Fruit fly (Drosophila melanogaster) whole organism, embryonic: Measurements from ENCODE around the gene Prx5.

Experiments used
- CG1024 ChIP-seq: fragments of 200-800 bp; sonication (Bioruptor generic); IDR thresholded peaks from 2 replicates; pipeline ENCODE4 v1.3.6; 2022; ENCODE audit warnings: missing biosample characterization, missing genetic modification characterization
- CG10959 ChIP-seq: fragments of 200-800 bp; sonication (Bioruptor generic); IDR thresholded peaks from 2 replicates; pipeline ENCODE4 v1.3.6; 2022; ENCODE audit warnings: missing biosample characterization, missing genetic modification characterization
- CG11723 ChIP-seq: fragments of 200-800 bp; sonication (Bioruptor generic); optimal IDR thresholded peaks from 2 replicates; lab custom pipeline; 2017; ENCODE audit warnings: missing biosample characterization, mild to moderate bottlenecking, missing genetic modification characterization
- CG13287 ChIP-seq: fragments of 200-800 bp; sonication (Bioruptor generic); IDR thresholded peaks from 2 replicates; pipeline ENCODE4 v1.3.6; 2022; ENCODE audit warnings: missing biosample characterization, missing genetic modification characterization; ENCODE audit not compliant: partially characterized antibody
- CG13424 ChIP-seq: fragments of 200-800 bp; sonication (Bioruptor generic); optimal IDR thresholded peaks from 2 replicates; lab custom pipeline; 2019; ENCODE audit warnings: missing biosample characterization, mild to moderate bottlenecking, missing genetic modification characterization, moderate library complexity
- CG15479 ChIP-seq: fragments of 200-800 bp; sonication (Bioruptor generic); optimal IDR thresholded peaks from 3 replicates; lab custom pipeline; 2019; ENCODE audit warnings: missing biosample characterization, mild to moderate bottlenecking, missing genetic modification characterization, moderate library complexity
- CG16779 ChIP-seq: fragments of 200-800 bp; sonication (Bioruptor generic); IDR thresholded peaks from 2 replicates; pipeline ENCODE4 v1.3.6; 2022; ENCODE audit warnings: missing biosample characterization, missing genetic modification characterization
- CG17328 ChIP-seq: fragments of 200-800 bp; sonication (Bioruptor generic); IDR thresholded peaks from 2 replicates; pipeline ENCODE4 v1.3.6; 2022; ENCODE audit warnings: missing biosample characterization, missing genetic modification characterization
- CG18764 ChIP-seq: fragments of 200-800 bp; sonication (Bioruptor generic); optimal IDR thresholded peaks from 3 replicates; lab custom pipeline; 2016; ENCODE audit warnings: missing biosample characterization, missing genetic modification characterization
- CG2202 ChIP-seq: fragments of 200-800 bp; sonication (Bioruptor generic); optimal IDR thresholded peaks from 2 replicates; lab custom pipeline; 2018; ENCODE audit warnings: missing biosample characterization, mild to moderate bottlenecking, missing genetic modification characterization
- CG3065 ChIP-seq: fragments of 200-800 bp; sonication (Bioruptor generic); optimal IDR thresholded peaks from 2 replicates; lab custom pipeline; 2016; ENCODE audit warnings: missing biosample characterization, missing genetic modification characterization
- CG43689 ChIP-seq: fragments of 200-800 bp; sonication (Bioruptor generic); IDR thresholded peaks from 2 replicates; pipeline ENCODE4 v1.3.6; 2022; ENCODE audit warnings: missing biosample characterization, missing genetic modification characterization
- CG4707 ChIP-seq: fragments of 200-800 bp; sonication (Bioruptor generic); optimal IDR thresholded peaks from 2 replicates; lab custom pipeline; 2018; ENCODE audit warnings: missing biosample characterization, mild to moderate bottlenecking, missing genetic modification characterization, moderate library complexity
- CG4854 ChIP-seq: fragments of 200-800 bp; sonication (Bioruptor generic); optimal IDR thresholded peaks from 2 replicates; lab custom pipeline; 2016; ENCODE audit warnings: missing biosample characterization, missing genetic modification characterization, inconsistent platforms
- CG5953 ChIP-seq: fragments of 200-800 bp; sonication (Bioruptor generic); IDR thresholded peaks from 2 replicates; pipeline ENCODE4 v1.3.6; 2022; ENCODE audit warnings: missing biosample characterization, missing genetic modification characterization
- CG6689 ChIP-seq: fragments of 200-800 bp; sonication (Bioruptor generic); IDR thresholded peaks from 2 replicates; pipeline ENCODE4 v1.3.6; 2022; ENCODE audit warnings: missing biosample characterization, missing genetic modification characterization
- CG8290 ChIP-seq, 3 experiments: fragments of 200-800 bp; sonication (Bioruptor generic); optimal IDR thresholded peaks; 2 replicates each; lab custom pipeline; 2016 to 2019; ENCODE audit warnings: missing biosample characterization in 3 of 3, missing genetic modification characterization in 3 of 3, mild to moderate bottlenecking in 2 of 3, moderate library complexity in 1 of 3
- CG8388 ChIP-seq: fragments of 200-800 bp; sonication (Bioruptor generic); optimal IDR thresholded peaks from 2 replicates; lab custom pipeline; 2019; ENCODE audit warnings: missing biosample characterization, mild to moderate bottlenecking, missing genetic modification characterization, moderate library complexity
- CTCF ChIP-seq: fragments of 200-800 bp; sonication (Bioruptor generic); optimal IDR thresholded peaks from 2 replicates; lab custom pipeline; 2017; ENCODE audit warnings: missing biosample characterization, mild to moderate bottlenecking, missing genetic modification characterization, moderate library complexity
- Fer1 ChIP-seq: fragments of 200-800 bp; sonication (Bioruptor generic); optimal IDR thresholded peaks from 2 replicates; lab custom pipeline; 2017; ENCODE audit warnings: missing biosample characterization, mild to moderate bottlenecking, missing genetic modification characterization
- H2.0 ChIP-seq: fragments of 200-800 bp; sonication (Bioruptor generic); IDR thresholded peaks from 2 replicates; pipeline ENCODE4 v1.3.6; 2022; ENCODE audit warnings: missing biosample characterization, missing genetic modification characterization
- HmgZ ChIP-seq: fragments of 200-800 bp; sonication (Bioruptor generic); optimal IDR thresholded peaks from 2 replicates; lab custom pipeline; 2018; ENCODE audit warnings: missing biosample characterization, mild to moderate bottlenecking, missing genetic modification characterization
- Lhr ChIP-seq: fragments of 200-800 bp; sonication (Bioruptor generic); optimal IDR thresholded peaks from 3 replicates; lab custom pipeline; 2017; ENCODE audit warnings: mild to moderate bottlenecking, missing biosample characterization, missing genetic modification reagents, missing genetic modification characterization
- Lim3 ChIP-seq: fragments of 200-800 bp; sonication (Bioruptor generic); IDR thresholded peaks from 2 replicates; pipeline ENCODE4 v1.3.6; 2022; ENCODE audit warnings: missing biosample characterization, missing genetic modification characterization
- Lpt ChIP-seq: fragments of >200 bp; optimal IDR thresholded peaks from 2 replicates; lab custom pipeline; 2018; ENCODE audit warnings: missing biosample characterization, missing genetic modification characterization
- Med ChIP-seq: fragments of 200-800 bp; sonication (Bioruptor generic); peaks from one replicate; lab custom pipeline; 2016; ENCODE audit warnings: missing biosample characterization, missing genetic modification characterization, mild to moderate bottlenecking, inconsistent platforms, moderate library complexity
- Meics ChIP-seq: fragments of 200-800 bp; sonication (Bioruptor generic); optimal IDR thresholded peaks from 2 replicates; lab custom pipeline; 2017; ENCODE audit warnings: missing biosample characterization, mild to moderate bottlenecking, missing genetic modification characterization
- Myb ChIP-seq: fragments of 200-800 bp; sonication (Bioruptor generic); optimal IDR thresholded peaks from 2 replicates; lab custom pipeline; 2016; ENCODE audit warnings: missing biosample characterization, missing genetic modification characterization
- Oaz ChIP-seq: fragments of 200-800 bp; sonication (Bioruptor generic); IDR thresholded peaks from 2 replicates; pipeline ENCODE4 v1.3.6; 2022; ENCODE audit warnings: missing biosample characterization, missing genetic modification characterization
- Poxn ChIP-seq: fragments of 200-800 bp; sonication (Bioruptor generic); IDR thresholded peaks from 2 replicates; pipeline ENCODE4 v1.3.6; 2022; ENCODE audit warnings: missing biosample characterization, missing genetic modification characterization
- Rfx ChIP-seq: fragments of 200-800 bp; sonication (Bioruptor generic); IDR thresholded peaks from 2 replicates; pipeline ENCODE4 v1.3.6; 2022; ENCODE audit warnings: missing biosample characterization, missing genetic modification characterization
- Rx ChIP-seq: fragments of 200-800 bp; sonication (Bioruptor generic); IDR thresholded peaks from 2 replicates; pipeline ENCODE4 v1.3.6; 2022; ENCODE audit warnings: missing biosample characterization, missing genetic modification characterization
- Sox102F ChIP-seq: fragments of 200-800 bp; sonication (Bioruptor generic); optimal IDR thresholded peaks from 2 replicates; lab custom pipeline; 2018; ENCODE audit warnings: missing biosample characterization, mild to moderate bottlenecking, missing genetic modification characterization, moderate library complexity
- Sry-β ChIP-seq: fragments of 200-800 bp; sonication (Bioruptor generic); optimal IDR thresholded peaks from 2 replicates; lab custom pipeline; 2018; ENCODE audit warnings: missing biosample characterization, mild to moderate bottlenecking, missing genetic modification characterization, moderate library complexity
- Vsx1 ChIP-seq: fragments of 200-800 bp; sonication (Bioruptor generic); optimal IDR thresholded peaks from 2 replicates; lab custom pipeline; 2017; ENCODE audit warnings: missing biosample characterization, mild to moderate bottlenecking, missing genetic modification characterization, missing genetic modification reagents
- amos ChIP-seq: fragments of 200-800 bp; sonication (Bioruptor generic); IDR thresholded peaks from 2 replicates; pipeline ENCODE4 v1.3.6; 2022; ENCODE audit warnings: missing biosample characterization, missing genetic modification characterization; ENCODE audit not compliant: partially characterized antibody
- aop ChIP-seq: fragments of 200-800 bp; sonication (Bioruptor generic); IDR thresholded peaks from 2 replicates; pipeline ENCODE4 v1.3.6; 2022; ENCODE audit warnings: missing biosample characterization, missing genetic modification characterization
- ash1 ChIP-seq: fragments of 200-800 bp; sonication (Bioruptor generic); optimal IDR thresholded peaks from 2 replicates; lab custom pipeline; 2018; ENCODE audit warnings: missing biosample characterization, mild to moderate bottlenecking, missing genetic modification characterization
- corto ChIP-seq: fragments of 200-800 bp; sonication (Bioruptor generic); optimal IDR thresholded peaks from 2 replicates; lab custom pipeline; 2016; ENCODE audit warnings: missing biosample characterization, mild to moderate bottlenecking, missing genetic modification characterization, moderate library complexity
- dati ChIP-seq: fragments of 200-800 bp; sonication (Bioruptor generic); IDR thresholded peaks from 2 replicates; pipeline ENCODE4 v1.3.6; 2022; ENCODE audit warnings: missing biosample characterization, missing genetic modification characterization
- dm ChIP-seq: fragments of 200-800 bp; sonication (Bioruptor generic); optimal IDR thresholded peaks from 3 replicates; lab custom pipeline; 2016; ENCODE audit warnings: missing biosample characterization, missing genetic modification characterization
- en ChIP-seq: fragments of 200-800 bp; sonication (Bioruptor generic); optimal IDR thresholded peaks from 2 replicates; lab custom pipeline; 2016; ENCODE audit warnings: missing biosample characterization, missing genetic modification characterization
- gt ChIP-seq: fragments of 200-800 bp; sonication (Bioruptor generic); IDR thresholded peaks from 2 replicates; pipeline ENCODE4 v1.3.6; 2022; ENCODE audit warnings: missing biosample characterization, missing genetic modification characterization
- hbn ChIP-seq: fragments of 200-800 bp; sonication (Bioruptor generic); IDR thresholded peaks from 2 replicates; pipeline ENCODE4 v1.3.6; 2022; ENCODE audit warnings: missing biosample characterization, missing genetic modification characterization; ENCODE audit not compliant: partially characterized antibody
- insv ChIP-seq, 2 experiments: fragments of 200-800 bp; sonication (Bioruptor generic); optimal IDR thresholded peaks; 3 replicates each; lab custom pipeline; 2016 to 2018; ENCODE audit warnings: missing biosample characterization in 2 of 2, missing genetic modification characterization in 2 of 2
- nmo ChIP-seq: fragments of 200-800 bp; sonication (Bioruptor generic); optimal IDR thresholded peaks from 2 replicates; lab custom pipeline; 2018; ENCODE audit warnings: missing biosample characterization, mild to moderate bottlenecking, missing genetic modification characterization, moderate library complexity
- nom ChIP-seq: fragments of 200-800 bp; sonication (Bioruptor generic); optimal IDR thresholded peaks from 2 replicates; lab custom pipeline; 2017; ENCODE audit warnings: missing biosample characterization, missing genetic modification characterization, mild to moderate bottlenecking, moderate library complexity, missing genetic modification reagents
- p53 ChIP-seq: fragments of 200-800 bp; sonication (Bioruptor generic); optimal IDR thresholded peaks from 2 replicates; lab custom pipeline; 2016; ENCODE audit warnings: missing biosample characterization, missing genetic modification characterization
- sd ChIP-seq: fragments of 200-800 bp; sonication (Bioruptor generic); optimal IDR thresholded peaks from 3 replicates; lab custom pipeline; 2018; ENCODE audit warnings: missing biosample characterization, mild to moderate bottlenecking, missing genetic modification characterization, moderate library complexity
- slou ChIP-seq: fragments of 200-800 bp; sonication (Bioruptor generic); optimal IDR thresholded peaks from 3 replicates; lab custom pipeline; 2016; ENCODE audit warnings: missing biosample characterization, missing genetic modification characterization
- tin ChIP-seq: fragments of 200-800 bp; sonication (Bioruptor generic); optimal IDR thresholded peaks from 3 replicates; lab custom pipeline; 2016; ENCODE audit warnings: missing biosample characterization, missing genetic modification characterization
- zen ChIP-seq: fragments of 200-800 bp; sonication (Bioruptor generic); optimal IDR thresholded peaks from 3 replicates; lab custom pipeline; 2018; ENCODE audit warnings: missing biosample characterization, mild to moderate bottlenecking, missing genetic modification characterization, moderate library complexity

Gene Prx5

dm6 chr3R:18166261-18166720 is 782 bp downstream of the Prx5 start (continued):
- no peak for TF ChIP-seq gt (GFP tag; lab: Robert Waterston, UW)
- no peak for TF ChIP-seq nmo (GFP tag; lab: Kevin White, UChicago)
- TF ChIP-seq Rfx: peak; percentile 26; the same call in 1 of the 2 replicates
- no peak for TF ChIP-seq p53
- TF ChIP-seq Fer1 (GFP tag; lab: Kevin White, UChicago): peak; percentile 10
- no peak for TF ChIP-seq amos (GFP tag; lab: Robert Waterston, UW)
- no peak for TF ChIP-seq CG3065
- TF ChIP-seq CTCF (GFP tag; lab: Kevin White, UChicago): no peak
- TF ChIP-seq CG8388 (GFP tag; lab: Kevin White, UChicago): no peak
- TF ChIP-seq Sry-β: no peak
- TF ChIP-seq Sox102F (GFP tag; lab: Kevin White, UChicago): no peak
- no peak for TF ChIP-seq Poxn
- TF ChIP-seq CG10959 (GFP tag; lab: Robert Waterston, UW): no peak
- TF ChIP-seq CG11723: no peak
- TF ChIP-seq H2.0: no peak
- TF ChIP-seq ash1 (GFP tag; lab: Kevin White, UChicago): no peak
- TF ChIP-seq corto: no peak
- TF ChIP-seq CG15479 (GFP tag; lab: Kevin White, UChicago): no peak
- TF ChIP-seq Lpt (GFP tag; lab: Kevin White, UChicago): no peak
- peak in 1 of 2 experiments; percentile 29 for TF ChIP-seq insv (GFP tag; optimal IDR thresholded peaks at IDR 0.05; lab: Kevin White, UChicago)
- TF ChIP-seq CG6689: no peak
- no peak for TF ChIP-seq CG5953 (GFP tag; lab: Robert Waterston, UW)
- no peak for TF ChIP-seq Lhr (GFP tag; lab: Kevin White, UChicago)
- TF ChIP-seq tin (GFP tag; lab: Kevin White, UChicago): peak; percentile 8
- no peak for TF ChIP-seq en (GFP tag; lab: Kevin White, UChicago)
- no peak for TF ChIP-seq HmgZ (tag; lab: Kevin White, UChicago)
- TF ChIP-seq dati (GFP tag; lab: Robert Waterston, UW): no peak
- TF ChIP-seq CG17328 (GFP tag; lab: Robert Waterston, UW): no peak
- no peak for TF ChIP-seq CG18764
- TF ChIP-seq Myb: no peak
- no peak for TF ChIP-seq Vsx1 (GFP tag; lab: Kevin White, UChicago)
- TF ChIP-seq Meics (GFP tag; lab: Kevin White, UChicago): no peak
- no peak for TF ChIP-seq nom
- TF ChIP-seq CG4707 (GFP tag; lab: Kevin White, UChicago): no peak
- TF ChIP-seq CG8290 (GFP tag; optimal IDR thresholded peaks at IDR 0.05; lab: Kevin White, UChicago): no peak
- TF ChIP-seq CG8290 (tag; optimal IDR thresholded peaks at IDR 0.05; lab: Kevin White, UChicago): no peak
- no peak for TF ChIP-seq CG2202 (tag; lab: Kevin White, UChicago)
- no peak for TF ChIP-seq slou
- no peak for TF ChIP-seq CG16779
- no peak for TF ChIP-seq CG13424 (tag; lab: Kevin White, UChicago)
- TF ChIP-seq Oaz (GFP tag; lab: Robert Waterston, UW): no peak
- peak; percentile 73 for TF ChIP-seq Med (GFP tag; lab: Kevin White, UChicago)
- TF ChIP-seq hbn (GFP tag; lab: Robert Waterston, UW): peak; percentile 27; the same call in 1 of the 2 replicates
- TF ChIP-seq Rx (GFP tag; lab: Robert Waterston, UW): no peak
- TF ChIP-seq CG13287 (GFP tag; lab: Robert Waterston, UW): peak; percentile 18
- no peak for TF ChIP-seq CG4854 (GFP tag; lab: Kevin White, UChicago)
- no peak for TF ChIP-seq CG1024 (GFP tag; lab: Robert Waterston, UW)
- TF ChIP-seq aop (GFP tag; lab: Robert Waterston, UW): no peak
- TF ChIP-seq dm (GFP tag; lab: Kevin White, UChicago): peak; percentile 33
- no peak for TF ChIP-seq sd (tag; lab: Kevin White, UChicago)
- no peak for TF ChIP-seq CG43689
- no peak for TF ChIP-seq Lim3 (GFP tag; lab: Robert Waterston, UW)
- TF ChIP-seq zen (tag; lab: Kevin White, UChicago): no peak
